Fruit fly (Drosophila melanogaster) whole organism, embryonic: ENCODE measurements around the gene CG11309.
A peak's percentile ranks its signal among the peaks of the same experiment; 100 is the strongest.

Source experiments
- Bteb2 ChIP-seq: fragments of 200-800 bp; sonication (Bioruptor generic); optimal IDR thresholded peaks from 2 replicates; lab custom pipeline; 2016; ENCODE audit warnings: missing biosample characterization, missing genetic modification characterization
- CG11723 ChIP-seq: fragments of 200-800 bp; sonication (Bioruptor generic); optimal IDR thresholded peaks from 2 replicates; lab custom pipeline; 2017; ENCODE audit warnings: missing biosample characterization, mild to moderate bottlenecking, missing genetic modification characterization
- CG12071 ChIP-seq: fragments of 200-800 bp; sonication (Bioruptor generic); optimal IDR thresholded peaks from 3 replicates; lab custom pipeline; 2018; ENCODE audit warnings: missing biosample characterization, mild to moderate bottlenecking, missing genetic modification characterization
- CG13894 ChIP-seq: fragments of 200-800 bp; sonication (Bioruptor generic); optimal IDR thresholded peaks from 3 replicates; lab custom pipeline; 2018; ENCODE audit warnings: missing biosample characterization, mild to moderate bottlenecking, missing genetic modification characterization, moderate library complexity
- CG1647 ChIP-seq: fragments of 200-800 bp; sonication (Bioruptor generic); optimal IDR thresholded peaks from 3 replicates; lab custom pipeline; 2016; ENCODE audit warnings: missing biosample characterization, missing genetic modification characterization
- CG17359 ChIP-seq: fragments of 200-800 bp; sonication (Bioruptor generic); optimal IDR thresholded peaks from 3 replicates; lab custom pipeline; 2018; ENCODE audit warnings: missing biosample characterization, mild to moderate bottlenecking, missing genetic modification characterization, moderate library complexity
- CG17385 ChIP-seq: fragments of 200-800 bp; sonication (Bioruptor generic); optimal IDR thresholded peaks from 3 replicates; lab custom pipeline; 2018; ENCODE audit warnings: missing biosample characterization, mild to moderate bottlenecking, missing genetic modification characterization
- CG2199 ChIP-seq: fragments of 200-800 bp; sonication (Bioruptor generic); IDR thresholded peaks from 3 replicates; pipeline ENCODE4 v1.3.6; 2022; ENCODE audit warnings: missing biosample characterization, missing genetic modification characterization
- CG2889 ChIP-seq: fragments of 200-800 bp; sonication (Bioruptor generic); IDR thresholded peaks from 3 replicates; pipeline ENCODE4 v1.3.6; 2022; ENCODE audit warnings: missing biosample characterization, missing genetic modification characterization
- CG3995 ChIP-seq: fragments of 200-800 bp; sonication (Bioruptor generic); optimal IDR thresholded peaks from 3 replicates; lab custom pipeline; 2016; ENCODE audit warnings: missing biosample characterization, missing genetic modification characterization
- CG4282 ChIP-seq: fragments of 200-800 bp; sonication (Bioruptor generic); optimal IDR thresholded peaks from 2 replicates; lab custom pipeline; 2016; ENCODE audit warnings: missing biosample characterization, missing genetic modification characterization
- CG4707 ChIP-seq: fragments of 200-800 bp; sonication (Bioruptor generic); optimal IDR thresholded peaks from 2 replicates; lab custom pipeline; 2018; ENCODE audit warnings: missing biosample characterization, mild to moderate bottlenecking, missing genetic modification characterization, moderate library complexity
- CG4730 ChIP-seq: fragments of 200-800 bp; sonication (Bioruptor generic); IDR thresholded peaks from 2 replicates; pipeline ENCODE4 v1.3.6; 2022; ENCODE audit warnings: missing biosample characterization, missing genetic modification characterization
- CG8478 ChIP-seq: fragments of >200 bp; optimal IDR thresholded peaks from 2 replicates; lab custom pipeline; 2018
- CG9876 ChIP-seq: fragments of 200-800 bp; sonication (Bioruptor generic); optimal IDR thresholded peaks from 2 replicates; lab custom pipeline; 2016; ENCODE audit warnings: missing biosample characterization, missing genetic modification characterization
- D19A ChIP-seq: fragments of 200-800 bp; optimal IDR thresholded peaks from 3 replicates; lab custom pipeline; 2019; ENCODE audit warnings: missing biosample characterization, mild to moderate bottlenecking, missing genetic modification characterization, moderate library complexity
- Deaf1 ChIP-seq: fragments of 200-800 bp; optimal IDR thresholded peaks from 3 replicates; lab custom pipeline; 2019; ENCODE audit warnings: missing biosample characterization, mild to moderate bottlenecking, missing genetic modification characterization, moderate library complexity
- Eip74EF ChIP-seq, 2 experiments: fragments of 200-800 bp in 1 of 2; fragments of >200 bp in 1 of 2; sonication (Bioruptor generic) in 1 of 2; optimal IDR thresholded peaks; 2 replicates each; lab custom pipeline; 2017 to 2019; ENCODE audit warnings: missing biosample characterization in 2 of 2, missing genetic modification characterization in 2 of 2, mild to moderate bottlenecking in 1 of 2, moderate library complexity in 1 of 2
- Ets65A ChIP-seq: fragments of 200-800 bp; sonication (Bioruptor generic); peaks from one replicate; lab custom pipeline; 2016; ENCODE audit warnings: missing biosample characterization, missing genetic modification characterization
- Gsc ChIP-seq: fragments of 200-800 bp; sonication (Bioruptor generic); IDR thresholded peaks from 2 replicates; pipeline ENCODE4 v1.3.6; 2022; ENCODE audit warnings: missing biosample characterization, missing genetic modification characterization
- Hmx ChIP-seq: fragments of 200-800 bp; sonication (Bioruptor generic); optimal IDR thresholded peaks from 2 replicates; lab custom pipeline; 2016; ENCODE audit warnings: missing biosample characterization, missing genetic modification characterization
- Hr51 ChIP-seq, 2 experiments: fragments of 200-800 bp; sonication (Bioruptor generic); optimal IDR thresholded peaks; 2 replicates in 1 of 2; 3 replicates in 1 of 2; lab custom pipeline; 2016 to 2018; ENCODE audit warnings: missing biosample characterization in 2 of 2, missing genetic modification characterization in 2 of 2, mild to moderate bottlenecking in 1 of 2, moderate library complexity in 1 of 2
- Kr ChIP-seq: fragments of 200-800 bp; sonication (Bioruptor generic); optimal IDR thresholded peaks from 2 replicates; lab custom pipeline; 2017; ENCODE audit warnings: missing biosample characterization, mild to moderate bottlenecking, missing genetic modification characterization
- MESR4 ChIP-seq: fragments of 200-800 bp; sonication (Bioruptor generic); optimal IDR thresholded peaks from 2 replicates; lab custom pipeline; 2018; ENCODE audit warnings: missing biosample characterization, mild to moderate bottlenecking, missing genetic modification characterization, moderate library complexity
- Mrtf ChIP-seq: fragments of 200-800 bp; sonication (Bioruptor generic); IDR thresholded peaks from 3 replicates; pipeline ENCODE4 v1.3.6; 2022; ENCODE audit warnings: missing biosample characterization, missing genetic modification characterization
- Opbp ChIP-seq: fragments of 200-800 bp; sonication (Bioruptor generic); IDR thresholded peaks from 3 replicates; pipeline ENCODE4 v1.3.6; 2022; ENCODE audit warnings: missing biosample characterization, missing genetic modification characterization; ENCODE audit not compliant: partially characterized antibody
- Pdp1 ChIP-seq, 2 experiments: fragments of 200-800 bp; sonication (Bioruptor generic); optimal IDR thresholded peaks; 3 replicates each; lab custom pipeline; 2016; ENCODE audit warnings: missing biosample characterization in 2 of 2, missing genetic modification characterization in 2 of 2, mild to moderate bottlenecking in 1 of 2, moderate library complexity in 1 of 2
- Poxn ChIP-seq: fragments of 200-800 bp; sonication (Bioruptor generic); IDR thresholded peaks from 2 replicates; pipeline ENCODE4 v1.3.6; 2022; ENCODE audit warnings: missing biosample characterization, missing genetic modification characterization
- Rfx ChIP-seq: fragments of 200-800 bp; sonication (Bioruptor generic); IDR thresholded peaks from 2 replicates; pipeline ENCODE4 v1.3.6; 2022; ENCODE audit warnings: missing biosample characterization, missing genetic modification characterization
- Six4 ChIP-seq: fragments of 200-800 bp; sonication (Bioruptor generic); optimal IDR thresholded peaks from 2 replicates; lab custom pipeline; 2016; ENCODE audit warnings: missing biosample characterization, missing genetic modification characterization
- Sry-δ ChIP-seq: fragments of 200-800 bp; sonication (Bioruptor generic); optimal IDR thresholded peaks from 2 replicates; lab custom pipeline; 2016; ENCODE audit warnings: missing biosample characterization, missing genetic modification characterization
- ewg ChIP-seq: fragments of 200-800 bp; sonication (Bioruptor generic); optimal IDR thresholded peaks from 3 replicates; lab custom pipeline; 2017; ENCODE audit warnings: mild to moderate bottlenecking, missing biosample characterization, missing genetic modification reagents, missing genetic modification characterization
- exex ChIP-seq: fragments of 200-800 bp; sonication (Bioruptor generic); optimal IDR thresholded peaks from 4 replicates; lab custom pipeline; 2018; ENCODE audit warnings: missing biosample characterization, mild to moderate bottlenecking, missing genetic modification characterization, moderate library complexity
- gfzf ChIP-seq: fragments of 200-800 bp; sonication (Bioruptor generic); optimal IDR thresholded peaks from 2 replicates; lab custom pipeline; 2016; ENCODE audit warnings: missing biosample characterization, mild to moderate bottlenecking, missing genetic modification characterization, moderate library complexity
- grn ChIP-seq: fragments of 200-800 bp; sonication (Bioruptor generic); optimal IDR thresholded peaks from 3 replicates; lab custom pipeline; 2017; ENCODE audit warnings: missing biosample characterization, missing genetic modification characterization
- jing ChIP-seq: fragments of 200-800 bp; sonication (Bioruptor generic); optimal IDR thresholded peaks from 2 replicates; lab custom pipeline; 2018; ENCODE audit warnings: missing biosample characterization, mild to moderate bottlenecking, missing genetic modification characterization
- mam ChIP-seq: fragments of 200-800 bp; sonication (Bioruptor generic); optimal IDR thresholded peaks from 3 replicates; lab custom pipeline; 2016; ENCODE audit warnings: missing biosample characterization, missing genetic modification characterization
- mld ChIP-seq: fragments of 200-800 bp; sonication (Bioruptor generic); IDR thresholded peaks from 3 replicates; pipeline ENCODE4 v1.3.6; 2022; ENCODE audit warnings: missing biosample characterization, missing genetic modification characterization; ENCODE audit not compliant: partially characterized antibody
- nmo ChIP-seq: fragments of 200-800 bp; sonication (Bioruptor generic); optimal IDR thresholded peaks from 2 replicates; lab custom pipeline; 2018; ENCODE audit warnings: missing biosample characterization, mild to moderate bottlenecking, missing genetic modification characterization, moderate library complexity
- pros ChIP-seq: fragments of 200-800 bp; sonication (Bioruptor generic); optimal IDR thresholded peaks from 3 replicates; lab custom pipeline; 2019; ENCODE audit warnings: missing biosample characterization, mild to moderate bottlenecking, missing genetic modification characterization, moderate library complexity
- stc ChIP-seq: fragments of 200-800 bp; sonication (Bioruptor generic); IDR thresholded peaks from 2 replicates; pipeline ENCODE4 v1.3.6; 2022; ENCODE audit warnings: missing biosample characterization, missing genetic modification characterization
- tio ChIP-seq: fragments of 200-800 bp; sonication (Bioruptor generic); optimal IDR thresholded peaks from 2 replicates; lab custom pipeline; 2017; ENCODE audit warnings: missing biosample characterization, missing genetic modification characterization, inconsistent platforms
- tna ChIP-seq: fragments of 200-800 bp; sonication (Bioruptor generic); IDR thresholded peaks from 2 replicates; pipeline ENCODE4 v1.3.6; 2022; ENCODE audit warnings: missing biosample characterization, missing genetic modification characterization; ENCODE audit not compliant: partially characterized antibody
- unpg ChIP-seq: fragments of 200-800 bp; sonication (Bioruptor generic); optimal IDR thresholded peaks from 3 replicates; lab custom pipeline; 2018; ENCODE audit warnings: missing biosample characterization, mild to moderate bottlenecking, missing genetic modification characterization, moderate library complexity
- yki ChIP-seq: fragments of >200 bp; optimal IDR thresholded peaks from 3 replicates; lab custom pipeline; 2018
- zen ChIP-seq: fragments of 200-800 bp; sonication (Bioruptor generic); optimal IDR thresholded peaks from 3 replicates; lab custom pipeline; 2018; ENCODE audit warnings: missing biosample characterization, mild to moderate bottlenecking, missing genetic modification characterization, moderate library complexity
- zfh2 ChIP-seq: fragments of 200-800 bp; sonication (Bioruptor generic); optimal IDR thresholded peaks from 2 replicates; lab custom pipeline; 2016; ENCODE audit warnings: missing biosample characterization, missing genetic modification characterization

Gene CG11309

DNA sequence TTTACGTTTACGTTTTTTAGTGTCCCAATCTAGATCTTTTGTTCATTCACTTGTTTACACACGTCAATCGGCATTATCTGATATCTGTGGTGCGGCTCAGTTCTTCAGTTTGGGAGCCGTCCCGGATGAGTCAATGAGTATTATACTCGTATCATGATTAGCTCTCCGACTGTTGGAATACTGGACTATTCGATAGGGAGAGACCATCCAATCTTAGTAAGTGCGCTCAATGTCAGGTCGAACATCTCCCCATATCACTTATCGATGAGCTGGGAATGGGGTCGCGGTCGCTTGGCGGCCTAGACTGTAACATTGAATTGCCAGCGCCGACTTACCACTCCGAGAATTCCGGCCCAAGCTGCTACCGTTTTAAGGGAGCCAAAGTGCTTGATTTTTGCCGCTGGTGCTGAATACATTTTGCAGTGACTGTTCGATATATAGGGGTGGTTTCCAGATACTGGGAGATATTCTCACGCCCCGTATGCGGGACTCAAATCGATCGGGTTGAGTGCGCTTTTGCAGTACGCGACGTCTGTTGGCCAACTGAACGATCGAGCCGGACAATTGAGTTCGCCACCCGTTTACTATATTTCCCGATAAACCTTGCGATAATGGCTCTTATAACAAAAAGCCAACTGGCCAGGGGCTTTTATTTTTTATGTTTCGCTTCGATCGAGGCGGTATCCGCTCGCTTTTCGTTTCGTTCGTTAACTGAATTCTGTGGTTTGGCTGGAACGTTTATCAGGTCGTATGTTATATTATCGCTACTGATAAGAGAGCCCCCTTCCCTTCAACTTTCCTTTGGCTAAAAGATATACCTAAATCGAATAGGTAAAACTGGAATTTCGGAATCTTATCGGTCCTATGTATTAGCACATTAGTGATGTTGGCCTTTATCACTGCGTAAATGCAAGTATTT is 19.5 kb downstream of the CG11309 start (continued):
- TF ChIP-seq CG11723 (GFP tag; lab: Kevin White, UChicago) (no peak), Sry-δ (GFP tag; lab: Kevin White, UChicago) (no peak), CG4707 (GFP tag; lab: Kevin White, UChicago) (no peak), Mrtf (no peak), gfzf (GFP tag; lab: Kevin White, UChicago) (no peak), CG12071 (no peak), unpg (GFP tag; lab: Kevin White, UChicago) (no peak), Gsc (no peak), CG17385 (GFP tag; lab: Kevin White, UChicago) (no peak), CG17359 (tag; lab: Kevin White, UChicago) (no peak), zfh2 (GFP tag; lab: Kevin White, UChicago) (no peak), pros (GFP tag; lab: Kevin White, UChicago) (no peak), grn (peak; percentile 75), mam (GFP tag; lab: Kevin White, UChicago) (no peak), MESR4 (GFP tag; lab: Kevin White, UChicago) (no peak), jing (GFP tag; lab: Kevin White, UChicago) (no peak), CG8478 (lab: Kevin White, UChicago) (no peak), Eip74EF (GFP tag; optimal IDR thresholded peaks at IDR 0.05; lab: Kevin White, UChicago) (no peak), Rfx (GFP tag; lab: Robert Waterston, UW) (0 out of 2 replicates have a peak, but pooled peaks have one; percentile 34), CG13894 (tag; lab: Kevin White, UChicago) (no peak), D19A (tag; lab: Kevin White, UChicago) (no peak), CG1647 (GFP tag; lab: Kevin White, UChicago) (no peak), Poxn (GFP tag; lab: Robert Waterston, UW) (no peak), yki (lab: Kevin White, UChicago) (no peak), mld (GFP tag; lab: Robert Waterston, UW) (no peak), CG9876 (GFP tag; lab: Kevin White, UChicago) (no peak), CG2199 (GFP tag; lab: Robert Waterston, UW) (0 out of 3 replicates have a peak, but pooled peaks have one; percentile 10), tna (GFP tag; lab: Robert Waterston, UW) (no peak), CG4282 (GFP tag; lab: Kevin White, UChicago) (no peak), Kr (no peak), CG4730 (GFP tag; lab: Robert Waterston, UW) (no peak), stc (GFP tag; lab: Robert Waterston, UW) (no peak), Hr51 (GFP tag; optimal IDR thresholded peaks at IDR 0.05; lab: Kevin White, UChicago) (no peak), Deaf1 (peak; percentile 73), Opbp (GFP tag; lab: Robert Waterston, UW) (no peak), Six4 (GFP tag; lab: Kevin White, UChicago) (no peak), CG3995 (no peak), CG2889 (no peak), tio (GFP tag; lab: Kevin White, UChicago) (no peak)

DNA sequence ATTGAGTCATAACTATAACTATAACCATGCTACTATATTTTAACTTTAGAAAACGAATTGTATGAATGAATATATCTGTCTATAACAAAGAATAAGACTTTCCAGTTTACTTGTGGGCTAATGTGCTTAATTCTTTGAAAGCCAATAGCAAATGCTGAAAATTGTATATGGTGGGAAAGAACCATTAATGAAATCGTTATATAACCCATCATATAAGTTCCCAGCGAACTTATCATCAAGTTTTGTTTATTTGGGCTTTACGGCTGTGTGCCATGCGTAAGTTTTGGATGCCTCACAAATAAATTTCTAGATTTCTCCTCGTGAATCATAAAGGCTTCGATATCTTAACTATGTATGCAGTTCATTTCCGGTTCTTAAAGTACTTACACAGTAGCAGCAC is 20.7 kb downstream of the CG11309 start:
- TF ChIP-seq Hmx (GFP tag; lab: Kevin White, UChicago) (no peak), nmo (no peak), ewg (GFP tag; lab: Kevin White, UChicago) (no peak), Ets65A (GFP tag; lab: Kevin White, UChicago) (peak; percentile 38), Pdp1 (GFP tag; optimal IDR thresholded peaks at IDR 0.05; lab: Kevin White, UChicago) (peak in 1 of 2 experiments; percentile 95), yki (lab: Kevin White, UChicago) (no peak), Bteb2 (GFP tag; lab: Kevin White, UChicago) (no peak), zen (tag; lab: Kevin White, UChicago) (peak; percentile 10), exex (tag; lab: Kevin White, UChicago) (peak; percentile 33)
